Fruit fly (Drosophila melanogaster) whole organism, embryonic: Measurements from ENCODE around the gene dpr14.
A peak's percentile ranks its signal among the peaks of the same experiment; 100 is the strongest.

ENCODE experiments used
- Asciz ChIP-seq: fragments of 200-800 bp; sonication (Bioruptor generic); optimal IDR thresholded peaks from 2 replicates; lab custom pipeline; 2017; ENCODE audit warnings: missing biosample characterization, mild to moderate bottlenecking, missing genetic modification characterization, missing genetic modification reagents
- BEAF-32 ChIP-seq: fragments of 200-800 bp; sonication (Bioruptor generic); optimal IDR thresholded peaks from 3 replicates; lab custom pipeline; 2017; ENCODE audit warnings: missing biosample characterization, missing genetic modification characterization, mild to moderate bottlenecking, moderate library complexity, missing genetic modification reagents
- Blimp-1 ChIP-seq: fragments of 200-800 bp; sonication (Bioruptor generic); optimal IDR thresholded peaks from 3 replicates; lab custom pipeline; 2018; ENCODE audit warnings: missing biosample characterization, missing genetic modification characterization, mild to moderate bottlenecking, moderate library complexity, missing genetic modification reagents
- C15 ChIP-seq: fragments of 200-800 bp; sonication (Bioruptor generic); IDR thresholded peaks from 3 replicates; pipeline ENCODE4 v1.3.6; 2022; ENCODE audit warnings: missing biosample characterization, missing genetic modification characterization
- CG10209 ChIP-seq: fragments of 200-800 bp; sonication (Bioruptor generic); optimal IDR thresholded peaks from 3 replicates; lab custom pipeline; 2017; ENCODE audit warnings: missing biosample characterization, mild to moderate bottlenecking, missing genetic modification characterization, missing genetic modification reagents
- CG11696 ChIP-seq: fragments of 200-800 bp; sonication (Bioruptor generic); IDR thresholded peaks from 2 replicates; pipeline ENCODE4 v1.3.6; 2022; ENCODE audit warnings: missing biosample characterization, missing genetic modification characterization
- CG13624 ChIP-seq: fragments of 200-800 bp; sonication (Bioruptor generic); optimal IDR thresholded peaks from 2 replicates; lab custom pipeline; 2016; ENCODE audit warnings: missing biosample characterization, missing genetic modification characterization
- CG13894 ChIP-seq: fragments of 200-800 bp; sonication (Bioruptor generic); optimal IDR thresholded peaks from 3 replicates; lab custom pipeline; 2018; ENCODE audit warnings: missing biosample characterization, mild to moderate bottlenecking, missing genetic modification characterization, moderate library complexity
- CG18764 ChIP-seq: fragments of 200-800 bp; sonication (Bioruptor generic); optimal IDR thresholded peaks from 3 replicates; lab custom pipeline; 2016; ENCODE audit warnings: missing biosample characterization, missing genetic modification characterization
- CG2875 ChIP-seq: fragments of 200-800 bp; sonication (Bioruptor generic); optimal IDR thresholded peaks from 2 replicates; lab custom pipeline; 2017; ENCODE audit warnings: missing biosample characterization, mild to moderate bottlenecking, missing genetic modification characterization, missing genetic modification reagents
- CG32767 ChIP-seq: fragments of 200-800 bp; sonication (Bioruptor generic); IDR thresholded peaks from 2 replicates; pipeline ENCODE4 v1.3.6; 2022; ENCODE audit warnings: missing biosample characterization, missing genetic modification characterization
- CG4707 ChIP-seq: fragments of 200-800 bp; sonication (Bioruptor generic); optimal IDR thresholded peaks from 2 replicates; lab custom pipeline; 2018; ENCODE audit warnings: missing biosample characterization, mild to moderate bottlenecking, missing genetic modification characterization, moderate library complexity
- CG5245 ChIP-seq: fragments of 200-800 bp; sonication (Bioruptor generic); optimal IDR thresholded peaks from 3 replicates; lab custom pipeline; 2016; ENCODE audit warnings: missing biosample characterization, missing genetic modification characterization
- CG6254 ChIP-seq: fragments of 200-800 bp; sonication (Bioruptor generic); optimal IDR thresholded peaks from 3 replicates; lab custom pipeline; 2017; ENCODE audit warnings: mild to moderate bottlenecking, missing biosample characterization, missing genetic modification reagents, missing genetic modification characterization
- CG6813 ChIP-seq: fragments of 200-800 bp; sonication (Bioruptor generic); optimal IDR thresholded peaks from 2 replicates; lab custom pipeline; 2017; ENCODE audit warnings: missing biosample characterization, missing genetic modification characterization, mild to moderate bottlenecking, moderate library complexity, missing genetic modification reagents
- CG7745 ChIP-seq: fragments of 200-800 bp; sonication (Bioruptor generic); optimal IDR thresholded peaks from 2 replicates; lab custom pipeline; 2018; ENCODE audit warnings: missing biosample characterization, mild to moderate bottlenecking, missing genetic modification characterization, moderate library complexity
- CG7987 ChIP-seq: fragments of 200-800 bp; sonication (Bioruptor generic); optimal IDR thresholded peaks from 2 replicates; lab custom pipeline; 2018; ENCODE audit warnings: missing biosample characterization, mild to moderate bottlenecking, missing genetic modification characterization, moderate library complexity
- CG8089 ChIP-seq: fragments of 200-800 bp; sonication (Bioruptor generic); optimal IDR thresholded peaks from 3 replicates; lab custom pipeline; 2016; ENCODE audit warnings: missing biosample characterization, missing genetic modification characterization
- D19B ChIP-seq: fragments of 200-800 bp; sonication (Bioruptor generic); optimal IDR thresholded peaks from 2 replicates; lab custom pipeline; 2017; ENCODE audit warnings: missing biosample characterization, mild to moderate bottlenecking, missing genetic modification characterization
- Dbx ChIP-seq: fragments of 200-800 bp; sonication (Bioruptor generic); IDR thresholded peaks from 3 replicates; pipeline ENCODE4 v1.3.6; 2022; ENCODE audit warnings: missing biosample characterization, missing genetic modification characterization
- Deaf1 ChIP-seq: fragments of 200-800 bp; optimal IDR thresholded peaks from 3 replicates; lab custom pipeline; 2019; ENCODE audit warnings: missing biosample characterization, mild to moderate bottlenecking, missing genetic modification characterization, moderate library complexity
- Dip2 ChIP-seq: fragments of 200-800 bp; sonication (Bioruptor generic); IDR thresholded peaks from 2 replicates; pipeline ENCODE4 v1.3.6; 2022; ENCODE audit warnings: missing biosample characterization, missing genetic modification characterization
- Dll ChIP-seq: fragments of 200-800 bp; sonication (Bioruptor generic); IDR thresholded peaks from 4 replicates; pipeline ENCODE4 v1.3.6; 2022; ENCODE audit warnings: missing biosample characterization, missing genetic modification characterization; ENCODE audit not compliant: partially characterized antibody
- Dp ChIP-seq: fragments of 200-800 bp; sonication (Bioruptor generic); optimal IDR thresholded peaks from 2 replicates; lab custom pipeline; 2018; ENCODE audit warnings: missing biosample characterization, mild to moderate bottlenecking, missing genetic modification characterization, moderate library complexity
- HLH54F ChIP-seq: fragments of 200-800 bp; sonication (Bioruptor generic); optimal IDR thresholded peaks from 3 replicates; lab custom pipeline; 2016; ENCODE audit warnings: missing biosample characterization, missing genetic modification characterization
- Hmx ChIP-seq: fragments of 200-800 bp; sonication (Bioruptor generic); optimal IDR thresholded peaks from 2 replicates; lab custom pipeline; 2016; ENCODE audit warnings: missing biosample characterization, missing genetic modification characterization
- MTF-1 ChIP-seq: fragments of 200-800 bp; sonication (Bioruptor generic); optimal IDR thresholded peaks from 2 replicates; lab custom pipeline; 2018; ENCODE audit warnings: missing biosample characterization, mild to moderate bottlenecking, missing genetic modification characterization, borderline replicate concordance
- NK7.1 ChIP-seq: fragments of 200-800 bp; sonication (Bioruptor generic); optimal IDR thresholded peaks from 3 replicates; lab custom pipeline; 2016; ENCODE audit warnings: missing biosample characterization, missing genetic modification characterization
- NfI ChIP-seq: fragments of 200-800 bp; sonication (Bioruptor generic); optimal IDR thresholded peaks from 3 replicates; lab custom pipeline; 2018; ENCODE audit warnings: missing biosample characterization, mild to moderate bottlenecking, missing genetic modification characterization, moderate library complexity
- YL-1 ChIP-seq: fragments of 200-800 bp; sonication (Bioruptor generic); optimal IDR thresholded peaks from 3 replicates; lab custom pipeline; 2017; ENCODE audit warnings: missing biosample characterization, mild to moderate bottlenecking, missing genetic modification characterization
- bsh ChIP-seq, 2 experiments: fragments of 200-800 bp; sonication (Bioruptor generic); optimal IDR thresholded peaks; 2 replicates each; lab custom pipeline; 2017 to 2018; ENCODE audit warnings: mild to moderate bottlenecking in 2 of 2, missing biosample characterization in 2 of 2, missing genetic modification characterization in 2 of 2, moderate library complexity in 1 of 2
- chif ChIP-seq, 2 experiments: fragments of 200-800 bp; sonication (Bioruptor generic); optimal IDR thresholded peaks; 3 replicates each; lab custom pipeline; 2016; ENCODE audit warnings: missing biosample characterization in 2 of 2, missing genetic modification characterization in 2 of 2
- ci ChIP-seq: fragments of 200-800 bp; sonication (Bioruptor generic); IDR thresholded peaks from 3 replicates; pipeline ENCODE4 v1.3.6; 2022; ENCODE audit warnings: missing biosample characterization, missing genetic modification characterization
- fd64A ChIP-seq: fragments of 200-800 bp; sonication (Bioruptor generic); optimal IDR thresholded peaks from 3 replicates; lab custom pipeline; 2018; ENCODE audit warnings: missing biosample characterization, mild to moderate bottlenecking, missing genetic modification characterization
- hb ChIP-seq: fragments of 200-800 bp; sonication (Bioruptor generic); IDR thresholded peaks from 3 replicates; pipeline ENCODE4 v1.3.6; 2022; ENCODE audit warnings: missing biosample characterization, missing genetic modification characterization; ENCODE audit not compliant: partially characterized antibody
- lola ChIP-seq, 3 experiments: fragments of >200 bp in 2 of 3; fragments of 200-800 bp in 1 of 3; sonication (Bioruptor generic) in 1 of 3; optimal IDR thresholded peaks; 2 replicates each; lab custom pipeline; 2017 to 2019; ENCODE audit warnings: missing biosample characterization in 3 of 3, missing genetic modification characterization in 3 of 3, mild to moderate bottlenecking in 1 of 3, moderate library complexity in 1 of 3
- luna ChIP-seq: fragments of 200-800 bp; sonication (Bioruptor generic); optimal IDR thresholded peaks from 2 replicates; lab custom pipeline; 2016; ENCODE audit warnings: missing biosample characterization, missing genetic modification characterization
- maf-S ChIP-seq: fragments of 200-800 bp; sonication (Bioruptor generic); optimal IDR thresholded peaks from 2 replicates; lab custom pipeline; 2016; ENCODE audit warnings: missing biosample characterization, missing genetic modification characterization
- pfk ChIP-seq: fragments of 200-800 bp; sonication (Bioruptor generic); optimal IDR thresholded peaks from 2 replicates; lab custom pipeline; 2018; ENCODE audit warnings: missing biosample characterization, mild to moderate bottlenecking, missing genetic modification characterization, moderate library complexity
- phol ChIP-seq: fragments of 200-800 bp; sonication (Bioruptor generic); optimal IDR thresholded peaks from 3 replicates; lab custom pipeline; 2018; ENCODE audit warnings: missing biosample characterization, mild to moderate bottlenecking, missing genetic modification characterization, moderate library complexity
- prd ChIP-seq, 3 experiments: fragments of >200 bp in 2 of 3; fragments of 200-800 bp in 1 of 3; sonication (Bioruptor generic) in 1 of 3; optimal IDR thresholded peaks in 2 of 3; IDR thresholded peaks in 1 of 3; 2 replicates in 2 of 3; 3 replicates in 1 of 3; pipeline versions ENCODE4 v1.3.6 to Lab custom; 2017 to 2022; ENCODE audit warnings: missing biosample characterization in 1 of 3, missing genetic modification characterization in 1 of 3
- run ChIP-seq: fragments of 200-800 bp; sonication (Bioruptor generic); optimal IDR thresholded peaks from 3 replicates; lab custom pipeline; 2018; ENCODE audit warnings: missing biosample characterization, mild to moderate bottlenecking, missing genetic modification characterization
- scrt ChIP-seq: fragments of 200-800 bp; sonication (Bioruptor generic); optimal IDR thresholded peaks from 2 replicates; lab custom pipeline; 2018; ENCODE audit warnings: missing biosample characterization, mild to moderate bottlenecking, missing genetic modification characterization, moderate library complexity
- shn ChIP-seq: fragments of 200-800 bp; sonication (Bioruptor generic); optimal IDR thresholded peaks from 3 replicates; lab custom pipeline; 2016; ENCODE audit warnings: missing biosample characterization, missing genetic modification characterization
- tna ChIP-seq: fragments of 200-800 bp; sonication (Bioruptor generic); IDR thresholded peaks from 2 replicates; pipeline ENCODE4 v1.3.6; 2022; ENCODE audit warnings: missing biosample characterization, missing genetic modification characterization; ENCODE audit not compliant: partially characterized antibody
- twi ChIP-seq: fragments of 200-800 bp; optimal IDR thresholded peaks from 2 replicates; lab custom pipeline; 2019; ENCODE audit warnings: missing biosample characterization, mild to moderate bottlenecking, missing genetic modification characterization, moderate library complexity
- vnd ChIP-seq: fragments of 200-800 bp; sonication (Bioruptor generic); IDR thresholded peaks from 3 replicates; pipeline ENCODE4 v1.3.6; 2022; ENCODE audit warnings: missing biosample characterization, missing genetic modification characterization; ENCODE audit not compliant: partially characterized antibody
- yki ChIP-seq: fragments of >200 bp; optimal IDR thresholded peaks from 3 replicates; lab custom pipeline; 2018

dpr14 gene

dm6 chrX:7934679-7935078 lies 26.6 kb upstream of the dpr14 start, which contains the start of gene RpS14b (continued):
- TF ChIP-seq prd (optimal IDR thresholded peaks at IDR 0.05; lab: Kevin White, UChicago) (no peak), prd (GFP tag; IDR thresholded peaks at IDR 0.05; lab: Robert Waterston, UW) (peak; percentile 41; the same call in 1 of the 3 replicates), CG8089 (GFP tag; lab: Kevin White, UChicago) (no peak), chif (GFP tag; optimal IDR thresholded peaks at IDR 0.05; lab: Kevin White, UChicago) (peak; percentile 5 to 52), BEAF-32 (GFP tag; lab: Kevin White, UChicago) (peak; percentile 81), run (no peak), lola (GFP tag; optimal IDR thresholded peaks at IDR 0.05; lab: Kevin White, UChicago) (no peak), yki (lab: Kevin White, UChicago) (no peak), CG2875 (peak; percentile 43), Dll (GFP tag; lab: Robert Waterston, UW) (peak; percentile 70), C15 (GFP tag; lab: Robert Waterston, UW) (peak; percentile 61; the same call in 1 of the 3 replicates), CG10209 (GFP tag; lab: Kevin White, UChicago) (peak; percentile 45), fd64A (peak; percentile 33), Hmx (no peak), pfk (peak; percentile 63), D19B (GFP tag; lab: Kevin White, UChicago) (peak; percentile 39), luna (GFP tag; lab: Kevin White, UChicago) (peak; percentile 8), Blimp-1 (no peak), CG7987 (peak; percentile 79), CG4707 (peak; percentile 1), scrt (peak; percentile 51), NK7.1 (GFP tag; lab: Kevin White, UChicago) (peak; percentile 43), CG11696 (peak; percentile 35; the same call in 1 of the 2 replicates), maf-S (peak; percentile 30), Asciz (GFP tag; lab: Kevin White, UChicago) (peak; percentile 39), phol (peak; percentile 59), twi (tag; lab: Kevin White, UChicago) (no peak), CG13624 (GFP tag; lab: Kevin White, UChicago) (peak; percentile 67), CG6254 (GFP tag; lab: Kevin White, UChicago) (no peak), CG7745 (tag; lab: Kevin White, UChicago) (no peak), CG13894 (peak; percentile 41), Dip2 (GFP tag; lab: Robert Waterston, UW) (no peak), tna (GFP tag; lab: Robert Waterston, UW) (0 out of 2 replicates have a peak, but pooled peaks have one; percentile 33), vnd (peak; percentile 66), MTF-1 (peak; percentile 65), CG18764 (peak; percentile 31), shn (GFP tag; lab: Kevin White, UChicago) (peak; percentile 40), NfI (GFP tag; lab: Kevin White, UChicago) (peak; percentile 85), YL-1 (peak; percentile 90), CG5245 (peak; percentile 20), bsh (GFP tag; optimal IDR thresholded peaks at IDR 0.05; lab: Kevin White, UChicago) (peak in 1 of 2 experiments; percentile 21), CG6813 (GFP tag; lab: Kevin White, UChicago) (peak; percentile 47), hb (GFP tag; lab: Robert Waterston, UW) (peak; percentile 41; the same call in 1 of the 3 replicates), Dbx (peak; percentile 68), ci (peak; percentile 91), Deaf1 (tag; lab: Kevin White, UChicago) (peak; percentile 7), CG32767 (peak; percentile 51; the same call in 1 of the 2 replicates), Dp (GFP tag; lab: Kevin White, UChicago) (peak; percentile 19), HLH54F (GFP tag; lab: Kevin White, UChicago) (peak; percentile 45)
